Fruit fly (Drosophila melanogaster) Kc167 (cell line): Measurements from ENCODE around the gene CSN5.

Source experiments
- Sin3A ChIP-seq: fragments of >200 bp; optimal IDR thresholded peaks from 2 replicates; lab custom pipeline; 2018; ENCODE audit warnings: missing external identifiers
- psq ChIP-seq: fragments of >200 bp; optimal IDR thresholded peaks from 2 replicates; lab custom pipeline; 2017; ENCODE audit warnings: missing external identifiers

DNA sequence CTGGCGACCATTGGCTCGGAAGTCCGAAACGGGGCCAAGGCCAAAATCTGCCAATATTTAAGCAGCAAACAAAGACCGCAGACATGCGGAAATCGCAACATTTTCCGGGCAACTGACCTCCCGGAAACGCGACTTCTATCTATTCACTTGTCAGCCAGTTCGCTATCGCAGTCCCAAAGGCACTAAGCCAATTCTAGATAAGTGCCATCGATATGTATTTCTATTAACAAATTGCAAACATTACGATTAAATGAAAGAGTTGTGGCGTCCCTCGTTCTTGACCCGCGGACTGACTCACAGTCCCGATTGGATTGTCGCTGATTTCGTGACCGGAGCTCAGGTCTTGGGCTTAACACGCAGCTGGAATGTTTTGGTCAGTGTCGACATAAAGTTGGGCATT lies 29.0 kb downstream of the CSN5 start, which contains the start of gene Gr89a:
- TF ChIP-seq psq (lab: Kevin White, UChicago), result no peak
- TF ChIP-seq Sin3A (lab: Kevin White, UChicago), result no peak
